Fruit fly (Drosophila melanogaster): ENCODE data around the gene Semp1.

The Semp1 gene

DNA sequence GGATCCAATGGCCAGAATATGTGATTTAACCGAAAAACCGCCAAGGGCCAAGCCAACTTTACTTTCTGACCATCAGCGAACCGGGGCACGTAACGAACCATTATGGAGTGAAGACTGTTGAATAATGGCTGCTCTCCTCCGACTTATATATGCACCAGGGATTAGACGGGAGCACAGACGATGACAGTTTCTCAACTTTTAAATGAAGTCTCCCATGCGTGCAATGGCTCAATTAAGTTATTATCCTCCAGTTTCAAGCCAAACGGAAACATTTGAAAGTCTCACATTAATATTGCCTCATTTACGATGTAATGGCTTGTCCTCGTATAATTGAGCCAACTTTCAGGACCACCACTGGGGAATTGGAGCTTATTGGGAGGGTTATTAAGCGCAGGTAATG, 10.3 kb upstream of the Semp1 start, which contains the start of gene Or35a:
Gene Or35a, minus strand, starts transcription at position 101 of the 400 bp plus-strand sequence.
- TF ChIP-seq CG13204 (GFP tag; optimal IDR thresholded peaks at IDR 0.05) (no peak), CG4496 (GFP tag; IDR thresholded peaks at IDR 0.05) (no peak), rn (GFP tag; IDR thresholded peaks at IDR 0.05) (no peak), D1 (tag; optimal IDR thresholded peaks at IDR 0.05) (no peak), Snoo (tag; optimal IDR thresholded peaks at IDR 0.05) (no peak)

DNA sequence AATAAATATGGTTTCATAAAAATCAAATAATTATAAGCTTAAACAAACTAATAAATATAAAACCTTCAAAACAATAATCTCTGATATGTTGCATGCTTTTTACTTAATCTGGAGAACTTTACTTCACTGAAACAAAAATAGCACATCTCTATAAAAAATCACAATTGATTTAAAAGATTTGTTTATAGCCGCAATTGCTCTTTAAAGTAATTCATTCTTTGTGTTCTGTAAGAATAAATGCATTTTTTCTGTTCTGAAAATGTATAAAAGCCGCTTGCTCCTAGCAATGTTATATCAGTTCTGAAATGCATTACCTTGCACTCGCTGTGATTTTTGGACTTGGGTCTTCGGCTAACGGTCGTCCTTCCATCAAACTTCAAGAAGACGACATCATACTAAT, 3.6 kb upstream of the Semp1 start, which contains the start of gene CG11865:
Gene CG11865, plus strand, starts transcription at position 301 of the 400 bp plus-strand sequence.
- TF ChIP-seq EcR (GFP tag; optimal IDR thresholded peaks at IDR 0.05) (no peak), Pif1B (GFP tag; optimal IDR thresholded peaks at IDR 0.05) (no peak), CG17806 (tag; optimal IDR thresholded peaks at IDR 0.05) (no peak), CG8159 (tag; optimal IDR thresholded peaks at IDR 0.05) (no peak), D1 (tag; optimal IDR thresholded peaks at IDR 0.05) (no peak), CG13204 (GFP tag; optimal IDR thresholded peaks at IDR 0.05) (no peak), CG12605 (GFP tag; IDR thresholded peaks at IDR 0.05) (no peak), CG15710 (tag; optimal IDR thresholded peaks at IDR 0.05) (no peak), Pif1A (GFP tag; optimal IDR thresholded peaks at IDR 0.05) (no peak), CG10348 (GFP tag; IDR thresholded peaks at IDR 0.05) (no peak), Ets98B (GFP tag; IDR thresholded peaks at IDR 0.05) (no peak), CG8301 (tag; optimal IDR thresholded peaks at IDR 0.05) (no peak), CG4496 (GFP tag; IDR thresholded peaks at IDR 0.05) (no peak), CG9948 (tag; optimal IDR thresholded peaks at IDR 0.05) (no peak)

DNA sequence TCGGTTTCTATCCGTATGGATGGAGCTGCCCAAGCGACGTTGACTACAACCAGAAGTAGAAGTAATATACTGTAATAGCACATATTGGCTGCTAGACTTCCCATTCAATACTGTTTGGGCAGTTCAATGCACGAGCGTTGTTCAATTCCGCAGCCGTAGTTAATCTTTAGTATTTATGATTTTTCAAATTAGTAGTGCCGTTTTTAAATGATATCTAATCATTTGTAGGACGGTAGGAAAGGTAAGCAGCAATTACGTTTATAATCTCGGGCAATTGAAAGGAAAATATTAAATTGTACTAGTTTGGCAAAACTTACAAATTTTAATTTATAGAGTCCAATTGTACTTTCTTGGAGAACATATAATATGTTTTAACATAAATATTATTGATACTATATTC, 3.1 kb upstream of the Semp1 start, which contains the start of gene CG15253:
Gene CG15253, minus strand, starts transcription at position 101 of the 400 bp plus-strand sequence.
- TF ChIP-seq CG9948 (tag; optimal IDR thresholded peaks at IDR 0.05) (no peak), gl (tag; optimal IDR thresholded peaks at IDR 0.05) (no peak), Ets98B (GFP tag; IDR thresholded peaks at IDR 0.05) (no peak), CG4496 (GFP tag; IDR thresholded peaks at IDR 0.05) (no peak), CG13204 (GFP tag; optimal IDR thresholded peaks at IDR 0.05) (no peak), Snoo (tag; optimal IDR thresholded peaks at IDR 0.05) (no peak), CG32121 (GFP tag; IDR thresholded peaks at IDR 0.05) (no peak), CG15710 (tag; optimal IDR thresholded peaks at IDR 0.05) (no peak), CG10348 (GFP tag; IDR thresholded peaks at IDR 0.05) (no peak), rn (GFP tag; IDR thresholded peaks at IDR 0.05) (no peak), fd96Ca (GFP tag; IDR thresholded peaks at IDR 0.05) (no peak), CG14655 (GFP tag; optimal IDR thresholded peaks at IDR 0.05) (no peak), D1 (tag; optimal IDR thresholded peaks at IDR 0.05) (no peak), CG17806 (tag; optimal IDR thresholded peaks at IDR 0.05) (no peak), Pif1A (GFP tag; optimal IDR thresholded peaks at IDR 0.05) (no peak), EcR (GFP tag; optimal IDR thresholded peaks at IDR 0.05) (no peak)

DNA sequence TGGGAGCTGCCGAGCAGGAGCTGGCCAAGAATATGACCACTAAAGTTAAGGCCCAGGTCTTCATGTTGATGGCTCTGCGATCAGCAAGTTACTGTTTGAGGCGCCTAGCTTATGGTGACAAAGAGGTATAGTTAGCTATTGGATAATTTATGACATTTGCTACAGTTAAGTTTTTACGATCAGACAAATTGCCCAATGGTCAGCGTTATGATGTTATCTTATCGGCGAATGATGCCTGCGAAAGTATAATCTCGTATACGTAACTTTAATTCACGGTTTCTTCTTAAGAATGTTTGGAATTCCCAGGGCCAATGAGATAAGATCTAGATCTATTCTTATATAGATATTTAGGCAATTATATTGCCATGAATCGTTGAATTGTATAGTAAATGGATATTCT, 1.6 kb upstream of the Semp1 start, which contains the start of gene CG15254:
Gene CG15254, minus strand, starts transcription at position 101 of the 400 bp plus-strand sequence.
- TF ChIP-seq CG17806 (tag; optimal IDR thresholded peaks at IDR 0.05): no peak
- no peak for TF ChIP-seq Pif1B (GFP tag; optimal IDR thresholded peaks at IDR 0.05)
- no peak for TF ChIP-seq Snoo (tag; optimal IDR thresholded peaks at IDR 0.05)
- no peak for TF ChIP-seq D1 (tag; optimal IDR thresholded peaks at IDR 0.05)
- TF ChIP-seq CG15710 (tag; optimal IDR thresholded peaks at IDR 0.05): no peak
- no peak for TF ChIP-seq rn (GFP tag; IDR thresholded peaks at IDR 0.05)
- no peak for TF ChIP-seq CG34367 (tag; optimal IDR thresholded peaks at IDR 0.05)
- no peak for TF ChIP-seq fd96Ca (GFP tag; IDR thresholded peaks at IDR 0.05)
- TF ChIP-seq CG4496 (GFP tag; IDR thresholded peaks at IDR 0.05): no peak
- TF ChIP-seq CG12605 (GFP tag; IDR thresholded peaks at IDR 0.05): no peak
- TF ChIP-seq Pif1A (GFP tag; optimal IDR thresholded peaks at IDR 0.05): no peak
- no peak for TF ChIP-seq CG32121 (GFP tag; IDR thresholded peaks at IDR 0.05)
- no peak for TF ChIP-seq CG8301 (tag; optimal IDR thresholded peaks at IDR 0.05)
- TF ChIP-seq CG14655 (GFP tag; optimal IDR thresholded peaks at IDR 0.05): no peak
- no peak for TF ChIP-seq CG8159 (tag; optimal IDR thresholded peaks at IDR 0.05)
- TF ChIP-seq gl (tag; optimal IDR thresholded peaks at IDR 0.05): no peak
- no peak for TF ChIP-seq CG13204 (GFP tag; optimal IDR thresholded peaks at IDR 0.05)
- no peak for TF ChIP-seq EcR (GFP tag; optimal IDR thresholded peaks at IDR 0.05)
- TF ChIP-seq Ets98B (GFP tag; IDR thresholded peaks at IDR 0.05): no peak

DNA sequence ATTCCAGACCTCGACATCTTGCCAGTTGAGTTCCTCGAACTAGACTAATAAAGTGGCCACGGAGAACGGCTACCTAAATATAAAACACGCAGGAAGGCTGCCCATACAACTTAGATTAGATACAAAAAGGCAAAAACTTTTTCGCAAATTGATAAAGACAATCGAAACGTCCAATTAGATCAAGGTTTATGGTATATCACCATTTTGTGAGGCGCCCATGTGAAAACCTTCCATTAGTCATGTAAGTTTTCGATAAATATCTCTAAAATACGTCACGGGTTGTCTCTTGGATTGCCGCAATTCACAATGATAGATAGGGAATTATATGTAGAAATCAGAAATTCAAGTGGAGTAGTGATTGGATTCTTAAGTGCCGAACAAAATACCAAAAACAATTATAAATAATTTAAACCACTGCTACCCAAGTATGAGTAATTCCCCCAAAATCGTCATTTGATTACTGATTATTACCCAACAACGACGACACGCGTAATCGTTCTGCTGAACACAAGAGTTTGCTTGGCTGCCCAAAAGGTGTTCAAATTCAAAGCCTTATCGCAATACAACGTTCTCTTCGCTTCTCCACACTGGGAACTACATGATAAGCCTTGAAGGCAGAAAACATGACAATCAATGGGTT, 1.3 kb downstream of the Semp1 start, which contains the start of gene CG15255:
Gene CG15255, minus strand, starts transcription at position 51 of the 640 bp plus-strand sequence.
- no peak for TF ChIP-seq D1 (tag; optimal IDR thresholded peaks at IDR 0.05)

DNA sequence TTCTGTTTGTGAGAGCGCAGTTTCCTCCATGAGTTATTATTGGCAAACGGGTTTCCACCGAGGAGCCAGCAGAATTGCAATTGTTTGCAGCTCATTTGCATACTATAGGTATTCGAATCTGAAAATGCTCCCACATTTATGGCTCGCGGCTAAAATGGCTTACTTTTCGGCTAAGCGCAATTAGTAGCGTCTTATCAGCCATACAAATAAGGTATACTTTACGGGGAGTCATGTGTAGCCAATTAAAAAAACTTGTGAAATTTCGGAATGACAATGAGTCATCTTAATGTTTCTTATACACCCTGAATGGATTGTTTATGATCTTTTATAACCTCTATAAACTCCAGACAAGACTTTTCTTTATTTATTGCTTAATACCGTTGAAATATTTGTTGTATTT, 4.0 kb downstream of the Semp1 start:
- TF ChIP-seq CG4496 (GFP tag; IDR thresholded peaks at IDR 0.05): no peak
- TF ChIP-seq rn (GFP tag; IDR thresholded peaks at IDR 0.05): no peak
- TF ChIP-seq D1 (tag; optimal IDR thresholded peaks at IDR 0.05): no peak
- no peak for TF ChIP-seq CG8159 (tag; optimal IDR thresholded peaks at IDR 0.05)
- TF ChIP-seq Pif1A (GFP tag; optimal IDR thresholded peaks at IDR 0.05): no peak
- no peak for TF ChIP-seq CG14655 (GFP tag; optimal IDR thresholded peaks at IDR 0.05)

Data from whole organism, pupa.